Worm (Caenorhabditis elegans): ENCODE data around the gene tin-10.
A peak's percentile ranks its signal among the peaks of the same experiment; 100 is the strongest.

DNA sequence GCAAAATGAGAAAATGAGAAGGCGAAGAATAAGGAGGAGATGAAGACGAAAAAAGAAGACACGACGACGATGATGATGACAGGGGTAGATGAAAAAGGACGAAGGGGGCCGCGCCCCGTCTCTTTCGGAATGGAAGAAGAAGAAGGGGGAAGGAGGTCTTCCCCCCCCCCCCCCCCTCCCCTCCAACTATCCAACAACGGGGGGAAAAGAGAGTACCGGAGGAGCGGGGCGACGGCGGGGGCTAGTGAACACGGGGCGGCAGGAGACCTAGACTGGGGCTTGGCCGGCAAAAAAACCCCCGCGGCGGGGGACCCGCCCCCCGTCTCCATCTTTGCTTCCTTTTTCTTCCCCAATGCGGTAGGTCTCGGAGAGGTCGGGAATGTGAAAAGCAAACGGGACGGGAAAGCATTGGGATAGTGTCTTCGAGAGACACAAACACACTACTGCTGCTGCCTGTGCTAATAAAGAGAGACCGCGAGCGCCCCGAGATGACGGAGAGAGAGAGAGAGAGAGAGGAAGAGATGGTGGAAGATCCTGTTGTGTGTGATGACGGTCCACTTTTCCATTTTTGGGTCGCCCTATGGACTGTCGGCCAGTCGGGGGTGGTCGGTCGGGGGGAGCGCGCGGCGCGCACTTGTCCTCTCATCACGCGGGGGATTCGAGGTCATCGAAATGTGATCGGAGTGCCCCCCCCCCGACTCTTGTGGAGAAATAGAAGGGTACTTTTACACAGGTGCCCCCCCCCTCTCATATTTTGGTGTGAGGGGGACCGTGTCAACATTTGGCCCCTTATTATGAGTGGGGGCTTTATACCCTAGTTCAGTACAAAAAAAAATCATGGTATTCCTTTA is 34.8 kb downstream of the tin-10 start:
- TF ChIP-seq T22C8.4 (GFP tag; IDR thresholded peaks at IDR 0.05) (no peak), tab-1 (GFP tag; IDR thresholded peaks at IDR 0.05) (no peak), flt-1 (GFP tag; IDR thresholded peaks at IDR 0.05) (peak; percentile 25; the same call in 1 of the 2 replicates), klf-2 (GFP tag; conservative IDR thresholded peaks at IDR 0.05) (no peak), ztf-29 (GFP tag; IDR thresholded peaks at IDR 0.05) (no peak), med-1 (GFP tag; optimal IDR thresholded peaks at IDR 0.05; ENCODE audit: insufficient read depth) (peak; percentile 10), ztf-23 (GFP tag; IDR thresholded peaks at IDR 0.05) (peak; percentile 54; the same call in 1 of the 2 replicates)

All from whole organism, midembryonic.